Worm (Caenorhabditis elegans) whole organism, L1 larva: ENCODE results near the gene C27D8.3.

Source experiments
- aly-2 ChIP-seq: fragments of 150-350 bp; optimal IDR thresholded peaks from 2 replicates; lab custom pipeline; 2014; ENCODE audit warnings: missing biosample characterization, missing genetic modification characterization
- blmp-1 ChIP-seq: fragments of 150-350 bp; optimal IDR thresholded peaks from 2 replicates; lab custom pipeline; 2014; ENCODE audit warnings: missing biosample characterization, missing genetic modification characterization
- ceh-8 ChIP-seq: fragments of 200-800 bp; sonication (Bioruptor generic); optimal IDR thresholded peaks from 2 replicates; lab custom pipeline; 2018; ENCODE audit warnings: mild to moderate bottlenecking, missing genetic modification characterization, moderate library complexity, missing compliant biosample characterization
- ceh-82 ChIP-seq, 3 experiments: fragments of 150-350 bp in 1 of 3; sonication (generic microtip) in 2 of 3; optimal IDR thresholded peaks; 2 replicates each; lab custom pipeline; 2014 to 2017; ENCODE audit warnings: missing biosample characterization in 3 of 3, missing genetic modification characterization in 3 of 3
- ceh-88 ChIP-seq: fragments of 200-800 bp; sonication (Bioruptor generic); IDR thresholded peaks from 2 replicates; pipeline ENCODE4 v1.3.6; 2022; ENCODE audit warnings: missing genetic modification characterization, missing compliant biosample characterization
- dpl-1 ChIP-seq, 3 experiments: fragments of 150-350 bp in 2 of 3; sonication (generic microtip) in 1 of 3; optimal IDR thresholded peaks; 2 replicates each; lab custom pipeline; 2014 to 2017; ENCODE audit warnings: missing biosample characterization in 3 of 3, missing genetic modification characterization in 3 of 3, missing genetic modification reagents in 3 of 3
- dsc-1 ChIP-seq: sonication (generic microtip); optimal IDR thresholded peaks from 2 replicates; lab custom pipeline; 2016; ENCODE audit warnings: mild to moderate bottlenecking, missing genetic modification characterization, missing compliant biosample characterization
- efl-1 ChIP-seq, 4 experiments: fragments of 150-350 bp; optimal IDR thresholded peaks in 3 of 4; peaks in 1 of 4; 1 replicate in 1 of 4; 2 replicates in 3 of 4; lab custom pipeline; 2014; ENCODE audit warnings: missing biosample characterization in 2 of 4, missing genetic modification characterization in 2 of 4, missing genetic modification reagents in 2 of 4
- efl-3 ChIP-seq: fragments of 200-800 bp; sonication (Bioruptor generic); optimal IDR thresholded peaks from 2 replicates; lab custom pipeline; 2018; ENCODE audit warnings: mild to moderate bottlenecking, missing genetic modification characterization, missing compliant biosample characterization
- egl-27 ChIP-seq, 2 experiments: fragments of 150-350 bp in 1 of 2; sonication (generic microtip); optimal IDR thresholded peaks; 3 replicates each; lab custom pipeline; 2017 to 2018; ENCODE audit warnings: missing biosample characterization in 2 of 2, missing genetic modification characterization in 2 of 2, missing genetic modification reagents in 2 of 2
- fkh-10 ChIP-seq: sonication (generic microtip); optimal IDR thresholded peaks from 2 replicates; lab custom pipeline; 2017; ENCODE audit warnings: missing biosample characterization, missing genetic modification reagents, missing genetic modification characterization
- jun-1 ChIP-seq: fragments of 150-350 bp; optimal IDR thresholded peaks from 2 replicates; lab custom pipeline; 2014; ENCODE audit warnings: missing biosample characterization, missing genetic modification reagents, missing genetic modification characterization
- lin-15B ChIP-seq: fragments of 150-350 bp; sonication (generic microtip); optimal IDR thresholded peaks from 3 replicates; lab custom pipeline; 2014; ENCODE audit warnings: missing biosample characterization, missing genetic modification characterization
- lir-3 ChIP-seq: sonication (generic microtip); optimal IDR thresholded peaks from 2 replicates; lab custom pipeline; 2016; ENCODE audit warnings: mild to moderate bottlenecking, missing genetic modification characterization, moderate library complexity, missing compliant biosample characterization; ENCODE audit not compliant: poor library complexity
- mab-9 ChIP-seq: fragments of 200-800 bp; sonication (Bioruptor generic); IDR thresholded peaks from 2 replicates; pipeline ENCODE4 v1.3.6; 2022; ENCODE audit warnings: missing genetic modification reagents, missing genetic modification characterization, missing compliant biosample characterization
- mep-1 ChIP-seq: fragments of 150-350 bp; optimal IDR thresholded peaks from 2 replicates; lab custom pipeline; 2014; ENCODE audit warnings: missing biosample characterization, missing genetic modification characterization
- nhr-12 ChIP-seq: sonication (generic microtip); optimal IDR thresholded peaks from 2 replicates; lab custom pipeline; 2017; ENCODE audit warnings: missing biosample characterization, missing genetic modification characterization
- nhr-28 ChIP-seq: fragments of 150-350 bp; optimal IDR thresholded peaks from 2 replicates; lab custom pipeline; 2014; ENCODE audit warnings: missing biosample characterization, missing genetic modification characterization
- nhr-77 ChIP-seq: fragments of 150-350 bp; optimal IDR thresholded peaks from 2 replicates; lab custom pipeline; 2014; ENCODE audit warnings: missing biosample characterization, missing genetic modification characterization
- nhr-85 ChIP-seq: sonication (generic microtip); peaks from one replicate; lab custom pipeline; 2016; ENCODE audit warnings: missing genetic modification characterization, inconsistent platforms, missing compliant biosample characterization
- pag-3 ChIP-seq: sonication (generic microtip); optimal IDR thresholded peaks from 2 replicates; lab custom pipeline; 2017; ENCODE audit warnings: missing genetic modification characterization, mild to moderate bottlenecking, missing compliant biosample characterization, antibody characterized with exemption, borderline replicate concordance; ENCODE audit not compliant: insufficient read depth
- pax-3 ChIP-seq: fragments of 200-800 bp; sonication (Bioruptor generic); optimal IDR thresholded peaks from 2 replicates; lab custom pipeline; 2018; ENCODE audit warnings: mild to moderate bottlenecking, missing genetic modification characterization, moderate library complexity, missing compliant biosample characterization
- skn-1 ChIP-seq: fragments of 150-350 bp; optimal IDR thresholded peaks from 2 replicates; lab custom pipeline; 2014; ENCODE audit warnings: missing biosample characterization, missing genetic modification characterization
- snpc-4 ChIP-seq: fragments of 150-350 bp; optimal IDR thresholded peaks from 2 replicates; lab custom pipeline; 2014; ENCODE audit warnings: missing biosample characterization, missing genetic modification characterization
- snu-23 ChIP-seq: sonication (generic microtip); optimal IDR thresholded peaks from 2 replicates; lab custom pipeline; 2016; ENCODE audit warnings: missing genetic modification characterization, missing compliant biosample characterization
- sptf-1 ChIP-seq: fragments of 150-350 bp; optimal IDR thresholded peaks from 2 replicates; lab custom pipeline; 2014; ENCODE audit warnings: missing biosample characterization, missing genetic modification characterization
- sup-37 ChIP-seq: fragments of 200-800 bp; sonication (Bioruptor generic); optimal IDR thresholded peaks from 2 replicates; lab custom pipeline; 2018; ENCODE audit warnings: mild to moderate bottlenecking, missing genetic modification characterization, missing compliant biosample characterization
- swsn-7 ChIP-seq: sonication (generic microtip); optimal IDR thresholded peaks from 2 replicates; lab custom pipeline; 2016; ENCODE audit warnings: missing genetic modification characterization, missing compliant biosample characterization
- unc-130 ChIP-seq: fragments of 150-350 bp; optimal IDR thresholded peaks from 2 replicates; lab custom pipeline; 2017; ENCODE audit warnings: missing biosample characterization, missing genetic modification characterization, inconsistent platforms
- unc-30 ChIP-seq: sonication (generic microtip); optimal IDR thresholded peaks from 2 replicates; lab custom pipeline; 2017; ENCODE audit warnings: missing biosample characterization, missing genetic modification characterization
- unc-98 ChIP-seq: fragments of 200-800 bp; sonication (Bioruptor generic); IDR thresholded peaks from 2 replicates; pipeline ENCODE4 v1.3.6; 2022; ENCODE audit warnings: missing genetic modification characterization, missing compliant biosample characterization
- xbp-1 ChIP-seq: sonication (generic microtip); optimal IDR thresholded peaks from 2 replicates; lab custom pipeline; 2016; ENCODE audit warnings: missing genetic modification characterization, missing compliant biosample characterization
- ztf-4 ChIP-seq: fragments of 150-350 bp; optimal IDR thresholded peaks from 2 replicates; lab custom pipeline; 2014; ENCODE audit warnings: missing biosample characterization, missing genetic modification characterization

C27D8.3 gene

ce11 chrIV:12711644-12712043 is at the start of gene C27D8.3:
C27D8.3 (minus strand) TSS chrIV:12711744.
- no peak for TF ChIP-seq xbp-1 (tag; lab: Kevin White, UChicago)
- TF ChIP-seq unc-30 = no peak
- TF ChIP-seq aly-2 = no peak
- no peak for TF ChIP-seq swsn-7
- no peak for TF ChIP-seq efl-1 (optimal IDR thresholded peaks at IDR 0.05; lab: Kevin White, UChicago)
- TF ChIP-seq efl-1 (GFP tag; optimal IDR thresholded peaks at IDR 0.05 in 1 of 2; lab: Kevin White, UChicago) = no peak
- no peak for TF ChIP-seq skn-1 (tag; lab: Kevin White, UChicago)

ce11 chrIV:12757470-12757869 is 45.9 kb upstream of the C27D8.3 start, which contains the start of gene flp-9:
flp-9 (minus strand) TSS chrIV:12757570.
- TF ChIP-seq pag-3 (tag; lab: Kevin White, UChicago) (no peak), nhr-12 (tag; lab: Kevin White, UChicago) (no peak), nhr-85 (tag; lab: Kevin White, UChicago) (no peak), blmp-1 (tag; lab: Kevin White, UChicago) (no peak), snu-23 (GFP tag; lab: Kevin White, UChicago) (no peak), ceh-8 (GFP tag; lab: Kevin White, UChicago) (no peak), egl-27 (tag; optimal IDR thresholded peaks at IDR 0.05; lab: Kevin White, UChicago) (no peak), ztf-4 (tag; lab: Kevin White, UChicago) (no peak)

ce11 chrIV:12755641-12756040 is 44.1 kb upstream of the C27D8.3 start:
- TF ChIP-seq efl-1 (optimal IDR thresholded peaks at IDR 0.05; lab: Kevin White, UChicago) = no peak
- peak in 1 of 2 experiments; percentile 75 for TF ChIP-seq efl-1 (GFP tag; optimal IDR thresholded peaks at IDR 0.05 in 1 of 2; lab: Kevin White, UChicago)
- TF ChIP-seq unc-98 = no peak
- TF ChIP-seq, all 84 proteins: peak for 1

ce11 chrIV:12754170-12754569 is 42.6 kb upstream of the C27D8.3 start:
- no peak for TF ChIP-seq nhr-77 (tag; lab: Kevin White, UChicago)
- no peak for TF ChIP-seq ceh-82 (tag; optimal IDR thresholded peaks at IDR 0.05; lab: Kevin White, UChicago)
- no peak for TF ChIP-seq pax-3 (tag; lab: Kevin White, UChicago)
- TF ChIP-seq dpl-1 (GFP tag; optimal IDR thresholded peaks at IDR 0.05; lab: Kevin White, UChicago) = peak in 1 of 3 experiments; percentile 9

- no peak for TF ChIP-seq sup-37
- no peak for TF ChIP-seq sptf-1 (tag; lab: Kevin White, UChicago)
- no peak for TF ChIP-seq skn-1 (tag; lab: Kevin White, UChicago)
- TF ChIP-seq lin-15B (tag; lab: Kevin White, UChicago) = no peak
- TF ChIP-seq mep-1 = no peak
- TF ChIP-seq dsc-1 = no peak
- TF ChIP-seq efl-3 = no peak
- TF ChIP-seq ceh-8 (GFP tag; lab: Kevin White, UChicago) = no peak
- TF ChIP-seq lir-3 = no peak
- no peak for TF ChIP-seq unc-130 (tag; lab: Kevin White, UChicago)
- no peak for TF ChIP-seq nhr-28 (tag; lab: Kevin White, UChicago)
- no peak for TF ChIP-seq aly-2
- no peak for TF ChIP-seq snpc-4
- no peak for TF ChIP-seq xbp-1 (tag; lab: Kevin White, UChicago)
- no peak for TF ChIP-seq jun-1 (tag; lab: Kevin White, UChicago)
- no peak for TF ChIP-seq mab-9 (GFP tag; lab: Robert Waterston, UW)
- no peak for TF ChIP-seq ceh-88 (GFP tag; lab: Robert Waterston, UW)
- TF ChIP-seq fkh-10 (GFP tag; lab: Kevin White, UChicago) = no peak
- no peak for TF ChIP-seq nhr-77 (tag; lab: Kevin White, UChicago)
- TF ChIP-seq, all 84 proteins: peak for 0
These were observed 37.2 kb upstream of the C27D8.3 start for ce11 chrIV:12748760-12749159.
